Fruit fly (Drosophila melanogaster) whole organism, prepupa: ENCODE data around the gene CG9119.

Source experiments
- Blimp-1 ChIP-seq: fragments of 200-800 bp; sonication (Bioruptor generic); optimal IDR thresholded peaks from 3 replicates; lab custom pipeline; 2017; ENCODE audit warnings: missing biosample characterization, missing genetic modification characterization, mild to moderate bottlenecking, moderate library complexity, missing genetic modification reagents
- CG10631 ChIP-seq: fragments of 200-800 bp; sonication (Bioruptor generic); optimal IDR thresholded peaks from 2 replicates; lab custom pipeline; 2016; ENCODE audit warnings: missing biosample characterization, missing genetic modification characterization
- CG11294 ChIP-seq: fragments of 200-800 bp; sonication (Bioruptor generic); IDR thresholded peaks from 2 replicates; pipeline ENCODE4 v1.3.6; 2022; ENCODE audit warnings: missing biosample characterization, missing genetic modification characterization
- CG11762 ChIP-seq: fragments of 200-800 bp; sonication (Bioruptor generic); optimal IDR thresholded peaks from 3 replicates; lab custom pipeline; 2016; ENCODE audit warnings: missing biosample characterization, missing genetic modification characterization; ENCODE audit not compliant: insufficient read depth
- CG15336 ChIP-seq: fragments of 200-800 bp; sonication (Bioruptor generic); IDR thresholded peaks from 2 replicates; pipeline ENCODE4 v1.3.6; 2022; ENCODE audit warnings: missing biosample characterization, missing genetic modification characterization
- CG16779 ChIP-seq: fragments of 200-800 bp; sonication (Bioruptor generic); optimal IDR thresholded peaks from 3 replicates; lab custom pipeline; 2017; ENCODE audit warnings: missing biosample characterization, mild to moderate bottlenecking, missing genetic modification characterization
- CG3032 ChIP-seq: fragments of 200-800 bp; optimal IDR thresholded peaks from 2 replicates; lab custom pipeline; 2019; ENCODE audit warnings: missing biosample characterization, mild to moderate bottlenecking, missing genetic modification characterization, moderate library complexity
- CG31627 ChIP-seq: fragments of 200-800 bp; sonication (Bioruptor generic); optimal IDR thresholded peaks from 3 replicates; lab custom pipeline; 2016; ENCODE audit warnings: missing biosample characterization, missing genetic modification characterization
- CG32006 ChIP-seq: fragments of 200-800 bp; sonication (Bioruptor generic); optimal IDR thresholded peaks from 3 replicates; lab custom pipeline; 2017; ENCODE audit warnings: missing biosample characterization, mild to moderate bottlenecking, missing genetic modification characterization
- CG34406 ChIP-seq: fragments of 200-800 bp; sonication (Bioruptor generic); optimal IDR thresholded peaks from 3 replicates; lab custom pipeline; 2016; ENCODE audit warnings: missing biosample characterization, missing genetic modification characterization
- CG3919 ChIP-seq: fragments of 200-800 bp; sonication (Bioruptor generic); optimal IDR thresholded peaks from 3 replicates; lab custom pipeline; 2016; ENCODE audit warnings: missing biosample characterization, missing genetic modification characterization
- CG4318 ChIP-seq: fragments of 200-800 bp; sonication (Bioruptor generic); optimal IDR thresholded peaks from 3 replicates; lab custom pipeline; 2017; ENCODE audit warnings: missing biosample characterization, mild to moderate bottlenecking, missing genetic modification characterization
- CG6163 ChIP-seq: fragments of 200-800 bp; sonication (Bioruptor generic); IDR thresholded peaks from 3 replicates; pipeline ENCODE4 v1.3.6; 2022; ENCODE audit warnings: missing biosample characterization, missing genetic modification characterization
- CG6792 ChIP-seq: fragments of 200-800 bp; sonication (Bioruptor generic); optimal IDR thresholded peaks from 3 replicates; lab custom pipeline; 2016; ENCODE audit warnings: missing biosample characterization, missing genetic modification characterization
- CG6854 ChIP-seq: fragments of 200-800 bp; sonication (Bioruptor generic); optimal IDR thresholded peaks from 2 replicates; lab custom pipeline; 2017; ENCODE audit warnings: missing biosample characterization, mild to moderate bottlenecking, missing genetic modification characterization
- CG7368 ChIP-seq: fragments of 200-800 bp; sonication (Bioruptor generic); optimal IDR thresholded peaks from 3 replicates; lab custom pipeline; 2016; ENCODE audit warnings: missing biosample characterization, missing genetic modification characterization
- CG8119 ChIP-seq: fragments of 200-800 bp; sonication (Bioruptor generic); IDR thresholded peaks from 3 replicates; pipeline ENCODE4 v1.3.6; 2022; ENCODE audit warnings: missing biosample characterization, missing genetic modification characterization
- CG8319 ChIP-seq: fragments of 200-800 bp; sonication (Bioruptor generic); optimal IDR thresholded peaks from 3 replicates; lab custom pipeline; 2016; ENCODE audit warnings: missing biosample characterization, missing genetic modification characterization
- CG8632 ChIP-seq: fragments of 200-800 bp; sonication (Bioruptor generic); optimal IDR thresholded peaks from 3 replicates; lab custom pipeline; 2016; ENCODE audit warnings: missing biosample characterization, missing genetic modification characterization
- CG9139 ChIP-seq: fragments of 200-800 bp; sonication (Bioruptor generic); optimal IDR thresholded peaks from 3 replicates; lab custom pipeline; 2017; ENCODE audit warnings: missing biosample characterization, mild to moderate bottlenecking, missing genetic modification characterization
- Eip78C ChIP-seq: fragments of 200-800 bp; sonication (Bioruptor generic); peaks from one replicate; lab custom pipeline; 2016; ENCODE audit warnings: missing biosample characterization, missing genetic modification characterization
- Gug ChIP-seq: fragments of 200-800 bp; sonication (Bioruptor generic); IDR thresholded peaks from 2 replicates; pipeline ENCODE4 v1.3.6; 2022; ENCODE audit warnings: missing biosample characterization, missing genetic modification characterization
- Hr39 ChIP-seq: fragments of 200-800 bp; sonication (Bioruptor generic); optimal IDR thresholded peaks from 2 replicates; lab custom pipeline; 2016; ENCODE audit warnings: missing biosample characterization, missing genetic modification characterization
- Sox102F ChIP-seq: fragments of 200-800 bp; sonication (Bioruptor generic); optimal IDR thresholded peaks from 2 replicates; lab custom pipeline; 2016; ENCODE audit warnings: missing biosample characterization, mild to moderate bottlenecking, missing genetic modification characterization
- Sox14 ChIP-seq: fragments of 200-800 bp; sonication (Bioruptor generic); optimal IDR thresholded peaks from 3 replicates; lab custom pipeline; 2016; ENCODE audit warnings: missing biosample characterization, missing genetic modification characterization
- acj6 ChIP-seq: fragments of 200-800 bp; sonication (Bioruptor generic); optimal IDR thresholded peaks from 3 replicates; lab custom pipeline; 2016; ENCODE audit warnings: missing biosample characterization, missing genetic modification characterization
- dac ChIP-seq: fragments of 200-800 bp; sonication (Bioruptor generic); optimal IDR thresholded peaks from 2 replicates; lab custom pipeline; 2017; ENCODE audit warnings: missing biosample characterization, mild to moderate bottlenecking, missing genetic modification characterization
- dsx ChIP-seq: fragments of 200-800 bp; optimal IDR thresholded peaks from 3 replicates; lab custom pipeline; 2019; ENCODE audit warnings: missing biosample characterization, mild to moderate bottlenecking, missing genetic modification characterization, moderate library complexity; ENCODE audit not compliant: poor library complexity, severe bottlenecking
- eg ChIP-seq: fragments of 200-800 bp; sonication (Bioruptor generic); IDR thresholded peaks from 3 replicates; pipeline ENCODE4 v1.3.6; 2022; ENCODE audit warnings: missing biosample characterization, missing genetic modification characterization
- esn ChIP-seq: fragments of 200-800 bp; sonication (Bioruptor generic); optimal IDR thresholded peaks from 2 replicates; lab custom pipeline; 2016; ENCODE audit warnings: missing biosample characterization, mild to moderate bottlenecking, missing genetic modification characterization, moderate library complexity
- fd85E ChIP-seq: fragments of 200-800 bp; sonication (Bioruptor generic); optimal IDR thresholded peaks from 3 replicates; lab custom pipeline; 2016; ENCODE audit warnings: missing biosample characterization, missing genetic modification characterization
- fkh ChIP-seq: fragments of 200-800 bp; sonication (Bioruptor generic); optimal IDR thresholded peaks from 3 replicates; lab custom pipeline; 2017; ENCODE audit warnings: missing biosample characterization, mild to moderate bottlenecking, missing genetic modification characterization, moderate library complexity
- pdm3 ChIP-seq: fragments of 200-800 bp; sonication (Bioruptor generic); optimal IDR thresholded peaks from 3 replicates; lab custom pipeline; 2016; ENCODE audit warnings: missing biosample characterization, missing genetic modification characterization
- salr ChIP-seq, 2 experiments: fragments of 200-800 bp; sonication (Bioruptor generic); optimal IDR thresholded peaks; 3 replicates each; lab custom pipeline; 2016 to 2018; ENCODE audit warnings: missing biosample characterization in 2 of 2, missing genetic modification characterization in 2 of 2, mild to moderate bottlenecking in 1 of 2
- ss ChIP-seq, 2 experiments: fragments of 200-800 bp; sonication (Bioruptor generic); optimal IDR thresholded peaks; 2 replicates in 1 of 2; 3 replicates in 1 of 2; lab custom pipeline; 2017 to 2018; ENCODE audit warnings: mild to moderate bottlenecking in 2 of 2, missing biosample characterization in 2 of 2, missing genetic modification characterization in 2 of 2, moderate library complexity in 1 of 2
- svp ChIP-seq: fragments of 200-800 bp; sonication (Bioruptor generic); peaks from one replicate; lab custom pipeline; 2016; ENCODE audit warnings: missing biosample characterization, missing genetic modification characterization
- vri ChIP-seq: fragments of 200-800 bp; sonication (Bioruptor generic); optimal IDR thresholded peaks from 3 replicates; lab custom pipeline; 2016; ENCODE audit warnings: missing biosample characterization, mild to moderate bottlenecking, missing genetic modification characterization

Gene CG9119

dm6 chr3L:1166945-1167913, 37.4 kb downstream of the CG9119 start (continued):
- TF ChIP-seq CG31627 (GFP tag; lab: Kevin White, UChicago) (peak; percentile 43), CG8119 (GFP tag; lab: Robert Waterston, UW) (0 out of 3 replicates have a peak, but pooled peaks have one; percentile 14), acj6 (GFP tag; lab: Kevin White, UChicago) (peak; percentile 39), CG3032 (tag; lab: Kevin White, UChicago) (peak; percentile 35), Sox102F (GFP tag; lab: Kevin White, UChicago) (peak; percentile 23), vri (GFP tag; lab: Kevin White, UChicago) (no peak), CG4318 (GFP tag; lab: Kevin White, UChicago) (no peak), CG16779 (tag; lab: Kevin White, UChicago) (peak; percentile 4), Sox14 (GFP tag; lab: Kevin White, UChicago) (peak; percentile 12), svp (peak; percentile 60), CG6792 (GFP tag; lab: Kevin White, UChicago) (peak; percentile 8), dsx (peak; percentile 75), CG7368 (peak; percentile 11), salr (GFP tag; optimal IDR thresholded peaks at IDR 0.05; lab: Kevin White, UChicago) (no peak), Eip78C (GFP tag; lab: Kevin White, UChicago) (peak; percentile 86), fd85E (no peak), CG3919 (GFP tag; lab: Kevin White, UChicago) (peak; percentile 31), CG6163 (peak; percentile 67; the same call in 2 of the 3 replicates), Hr39 (peak; percentile 43), CG15336 (GFP tag; lab: Robert Waterston, UW) (no peak), pdm3 (GFP tag; lab: Kevin White, UChicago) (peak; percentile 36), CG34406 (GFP tag; lab: Kevin White, UChicago) (peak; percentile 23), CG10631 (GFP tag; lab: Kevin White, UChicago) (peak; percentile 45), ss (GFP tag; optimal IDR thresholded peaks at IDR 0.05; lab: Kevin White, UChicago) (peak; percentile 18 to 31)

- TF ChIP-seq acj6 (GFP tag; lab: Kevin White, UChicago) (no peak), fkh (GFP tag; lab: Kevin White, UChicago) (peak; percentile 91), CG3919 (GFP tag; lab: Kevin White, UChicago) (no peak), fd85E (no peak), CG6792 (GFP tag; lab: Kevin White, UChicago) (no peak), esn (GFP tag; lab: Kevin White, UChicago) (no peak), Sox14 (GFP tag; lab: Kevin White, UChicago) (no peak), ss (GFP tag; optimal IDR thresholded peaks at IDR 0.05; lab: Kevin White, UChicago) (peak in 1 of 2 experiments; percentile 7), CG3032 (tag; lab: Kevin White, UChicago) (no peak), Eip78C (GFP tag; lab: Kevin White, UChicago) (peak; percentile 39), eg (GFP tag; lab: Robert Waterston, UW) (peak; percentile 52; the same call in 2 of the 3 replicates), CG15336 (GFP tag; lab: Robert Waterston, UW) (no peak), CG9139 (GFP tag; lab: Kevin White, UChicago) (peak; percentile 14), CG11294 (no peak), CG8632 (GFP tag; lab: Kevin White, UChicago) (no peak), Blimp-1 (GFP tag; lab: Kevin White, UChicago) (no peak), CG11762 (no peak), Gug (GFP tag; lab: Robert Waterston, UW) (no peak), CG4318 (GFP tag; lab: Kevin White, UChicago) (no peak), CG34406 (GFP tag; lab: Kevin White, UChicago) (no peak), CG6854 (GFP tag; lab: Kevin White, UChicago) (no peak), salr (GFP tag; optimal IDR thresholded peaks at IDR 0.05; lab: Kevin White, UChicago) (no peak), CG32006 (no peak), CG6163 (peak; percentile 57), dac (GFP tag; lab: Kevin White, UChicago) (no peak), CG7368 (no peak), CG8319 (GFP tag; lab: Kevin White, UChicago) (no peak)
Observed at dm6 chr3L:1166266-1166665, 38.3 kb downstream of the CG9119 start.
